Worm (Caenorhabditis elegans) whole organism, mixed stage, embryonic: ENCODE results near the gene F46B6.9.

ENCODE experiments used
- ceh-83 ChIP-seq: fragments of 200-800 bp; sonication (Bioruptor generic); optimal IDR thresholded peaks from 2 replicates; lab custom pipeline; 2018; ENCODE audit warnings: mild to moderate bottlenecking, missing genetic modification characterization, missing compliant biosample characterization
- cnd-1 ChIP-seq: fragments of 200-800 bp; sonication (Bioruptor generic); optimal IDR thresholded peaks from 2 replicates; lab custom pipeline; 2018; ENCODE audit warnings: mild to moderate bottlenecking, missing genetic modification characterization, missing compliant biosample characterization
- elt-3 ChIP-seq: fragments of 150-350 bp; optimal IDR thresholded peaks from 2 replicates; lab custom pipeline; 2014; ENCODE audit warnings: missing biosample characterization, missing genetic modification characterization
- lin-13 ChIP-seq: fragments of 150-350 bp; optimal IDR thresholded peaks from 2 replicates; lab custom pipeline; 2014; ENCODE audit warnings: missing biosample characterization, missing genetic modification characterization
- nhr-12 ChIP-seq: fragments of 150-350 bp; optimal IDR thresholded peaks from 2 replicates; lab custom pipeline; 2014; ENCODE audit warnings: missing biosample characterization, missing genetic modification characterization
- nhr-237 ChIP-seq: fragments of 150-350 bp; optimal IDR thresholded peaks from 2 replicates; lab custom pipeline; 2014; ENCODE audit warnings: missing biosample characterization, missing genetic modification characterization
- unc-62 ChIP-seq: fragments of 150-350 bp; optimal IDR thresholded peaks from 2 replicates; lab custom pipeline; 2014; ENCODE audit warnings: missing biosample characterization, missing genetic modification reagents, missing genetic modification characterization

ce11 chrV:9754459-9754858, 42.2 kb upstream of the F46B6.9 start, which contains the start of gene F58E6.5:
- no peak for TF ChIP-seq nhr-12
- no peak for TF ChIP-seq nhr-237 (tag; lab: Kevin White, UChicago)
- no peak for TF ChIP-seq unc-62
- TF ChIP-seq elt-3 = no peak
- no peak for TF ChIP-seq lin-13 (tag; lab: Kevin White, UChicago)
- TF ChIP-seq cnd-1 (tag; lab: Kevin White, UChicago) = no peak
- TF ChIP-seq ceh-83 (GFP tag; lab: Kevin White, UChicago) = no peak
